Fruit fly (Drosophila melanogaster) whole organism, embryonic: ENCODE measurements around the gene CG9737.

Experiments used
- Awh ChIP-seq: fragments of 200-800 bp; sonication (Bioruptor generic); IDR thresholded peaks from 2 replicates; pipeline ENCODE4, ENCODE4 v1.3.6; 2022; ENCODE audit warnings: missing biosample characterization, missing genetic modification characterization
- Bgb ChIP-seq: fragments of 200-800 bp; sonication (Bioruptor generic); IDR thresholded peaks from 2 replicates; pipeline ENCODE4 v1.3.6; 2022; ENCODE audit warnings: missing biosample characterization, missing genetic modification characterization; ENCODE audit not compliant: partially characterized antibody
- CG10959 ChIP-seq: fragments of 200-800 bp; sonication (Bioruptor generic); IDR thresholded peaks from 2 replicates; pipeline ENCODE4 v1.3.6; 2022; ENCODE audit warnings: missing biosample characterization, missing genetic modification characterization
- CG11247 ChIP-seq: fragments of 200-800 bp; sonication (Bioruptor generic); IDR thresholded peaks from 2 replicates; pipeline ENCODE4 v1.3.6; 2022; ENCODE audit warnings: missing biosample characterization, missing genetic modification characterization
- CG12071 ChIP-seq: fragments of 200-800 bp; sonication (Bioruptor generic); optimal IDR thresholded peaks from 3 replicates; lab custom pipeline; 2018; ENCODE audit warnings: missing biosample characterization, mild to moderate bottlenecking, missing genetic modification characterization
- CG12155 ChIP-seq: fragments of 200-800 bp; sonication (Bioruptor generic); optimal IDR thresholded peaks from 3 replicates; lab custom pipeline; 2016; ENCODE audit warnings: missing biosample characterization, missing genetic modification characterization
- CG15011 ChIP-seq: fragments of 200-800 bp; sonication (Bioruptor generic); optimal IDR thresholded peaks from 3 replicates; lab custom pipeline; 2018; ENCODE audit warnings: missing biosample characterization, mild to moderate bottlenecking, missing genetic modification characterization
- CG15601 ChIP-seq: fragments of 200-800 bp; sonication (Bioruptor generic); optimal IDR thresholded peaks from 3 replicates; lab custom pipeline; 2019; ENCODE audit warnings: missing biosample characterization, mild to moderate bottlenecking, missing genetic modification characterization, moderate library complexity
- CG16815 ChIP-seq: fragments of 200-800 bp; sonication (Bioruptor generic); optimal IDR thresholded peaks from 3 replicates; lab custom pipeline; 2017; ENCODE audit warnings: missing biosample characterization, mild to moderate bottlenecking, missing genetic modification characterization
- CG17328 ChIP-seq: fragments of 200-800 bp; sonication (Bioruptor generic); IDR thresholded peaks from 2 replicates; pipeline ENCODE4 v1.3.6; 2022; ENCODE audit warnings: missing biosample characterization, missing genetic modification characterization
- CG2199 ChIP-seq: fragments of 200-800 bp; sonication (Bioruptor generic); IDR thresholded peaks from 3 replicates; pipeline ENCODE4 v1.3.6; 2022; ENCODE audit warnings: missing biosample characterization, missing genetic modification characterization
- CG2678 ChIP-seq: fragments of 200-800 bp; sonication (Bioruptor generic); optimal IDR thresholded peaks from 3 replicates; lab custom pipeline; 2019; ENCODE audit warnings: missing biosample characterization, mild to moderate bottlenecking, missing genetic modification characterization, moderate library complexity
- CG2889 ChIP-seq: fragments of 200-800 bp; sonication (Bioruptor generic); IDR thresholded peaks from 3 replicates; pipeline ENCODE4 v1.3.6; 2022; ENCODE audit warnings: missing biosample characterization, missing genetic modification characterization
- CG30403 ChIP-seq: fragments of 200-800 bp; sonication (Bioruptor generic); optimal IDR thresholded peaks from 3 replicates; lab custom pipeline; 2016; ENCODE audit warnings: missing biosample characterization, missing genetic modification characterization
- CG3163 ChIP-seq: fragments of 200-800 bp; sonication (Bioruptor generic); optimal IDR thresholded peaks from 3 replicates; lab custom pipeline; 2016; ENCODE audit warnings: missing biosample characterization, missing genetic modification characterization
- CG32767 ChIP-seq: fragments of 200-800 bp; sonication (Bioruptor generic); IDR thresholded peaks from 2 replicates; pipeline ENCODE4 v1.3.6; 2022; ENCODE audit warnings: missing biosample characterization, missing genetic modification characterization
- CG4282 ChIP-seq: fragments of 200-800 bp; sonication (Bioruptor generic); optimal IDR thresholded peaks from 2 replicates; lab custom pipeline; 2016; ENCODE audit warnings: missing biosample characterization, missing genetic modification characterization
- CG4854 ChIP-seq: fragments of 200-800 bp; sonication (Bioruptor generic); optimal IDR thresholded peaks from 2 replicates; lab custom pipeline; 2016; ENCODE audit warnings: missing biosample characterization, missing genetic modification characterization, inconsistent platforms
- CG5953 ChIP-seq: fragments of 200-800 bp; sonication (Bioruptor generic); IDR thresholded peaks from 2 replicates; pipeline ENCODE4 v1.3.6; 2022; ENCODE audit warnings: missing biosample characterization, missing genetic modification characterization
- D19B ChIP-seq: fragments of 200-800 bp; sonication (Bioruptor generic); optimal IDR thresholded peaks from 2 replicates; lab custom pipeline; 2017; ENCODE audit warnings: missing biosample characterization, mild to moderate bottlenecking, missing genetic modification characterization
- Dll ChIP-seq: fragments of 200-800 bp; sonication (Bioruptor generic); IDR thresholded peaks from 4 replicates; pipeline ENCODE4 v1.3.6; 2022; ENCODE audit warnings: missing biosample characterization, missing genetic modification characterization; ENCODE audit not compliant: partially characterized antibody
- Fer1 ChIP-seq: fragments of 200-800 bp; sonication (Bioruptor generic); optimal IDR thresholded peaks from 2 replicates; lab custom pipeline; 2017; ENCODE audit warnings: missing biosample characterization, mild to moderate bottlenecking, missing genetic modification characterization
- HLH3B ChIP-seq: fragments of 200-800 bp; sonication (Bioruptor generic); IDR thresholded peaks from 2 replicates; pipeline ENCODE4 v1.3.6; 2022; ENCODE audit warnings: missing biosample characterization, missing genetic modification characterization
- HLHmδ ChIP-seq: fragments of 200-800 bp; sonication (Bioruptor generic); optimal IDR thresholded peaks from 2 replicates; lab custom pipeline; 2018; ENCODE audit warnings: missing biosample characterization, mild to moderate bottlenecking, missing genetic modification characterization, moderate library complexity
- Hr39 ChIP-seq: fragments of >200 bp; optimal IDR thresholded peaks from 2 replicates; lab custom pipeline; 2017
- Hr78 ChIP-seq, 2 experiments: fragments of 200-800 bp in 1 of 2; fragments of >200 bp in 1 of 2; sonication (Bioruptor generic) in 1 of 2; optimal IDR thresholded peaks; 2 replicates each; lab custom pipeline; 2017 to 2019; ENCODE audit warnings: missing biosample characterization in 2 of 2, missing genetic modification characterization in 2 of 2, mild to moderate bottlenecking in 1 of 2, moderate library complexity in 1 of 2
- Mad ChIP-seq: fragments of 200-800 bp; sonication (Bioruptor generic); optimal IDR thresholded peaks from 2 replicates; lab custom pipeline; 2016; ENCODE audit warnings: missing biosample characterization, missing genetic modification characterization
- Opbp ChIP-seq: fragments of 200-800 bp; sonication (Bioruptor generic); IDR thresholded peaks from 3 replicates; pipeline ENCODE4 v1.3.6; 2022; ENCODE audit warnings: missing biosample characterization, missing genetic modification characterization; ENCODE audit not compliant: partially characterized antibody
- Poxn ChIP-seq: fragments of 200-800 bp; sonication (Bioruptor generic); IDR thresholded peaks from 2 replicates; pipeline ENCODE4 v1.3.6; 2022; ENCODE audit warnings: missing biosample characterization, missing genetic modification characterization
- Ravus ChIP-seq: fragments of 200-800 bp; sonication (Bioruptor generic); IDR thresholded peaks from 2 replicates; pipeline ENCODE4 v1.3.6; 2022; ENCODE audit warnings: missing biosample characterization, missing genetic modification characterization
- Sry-β ChIP-seq: fragments of 200-800 bp; sonication (Bioruptor generic); optimal IDR thresholded peaks from 2 replicates; lab custom pipeline; 2018; ENCODE audit warnings: missing biosample characterization, mild to moderate bottlenecking, missing genetic modification characterization, moderate library complexity
- abd-A ChIP-seq: fragments of 200-800 bp; sonication (Bioruptor generic); optimal IDR thresholded peaks from 3 replicates; lab custom pipeline; 2019; ENCODE audit warnings: missing biosample characterization, mild to moderate bottlenecking, missing genetic modification characterization, moderate library complexity
- al ChIP-seq: fragments of 200-800 bp; sonication (Bioruptor generic); IDR thresholded peaks from 2 replicates; pipeline ENCODE4 v1.3.6; 2022; ENCODE audit warnings: missing biosample characterization, missing genetic modification characterization
- chm ChIP-seq: fragments of 200-800 bp; sonication (Bioruptor generic); IDR thresholded peaks from 2 replicates; pipeline ENCODE4 v1.3.6; 2022; ENCODE audit warnings: missing biosample characterization, missing genetic modification characterization
- dan ChIP-seq: fragments of 200-800 bp; sonication (Bioruptor generic); IDR thresholded peaks from 2 replicates; pipeline ENCODE4 v1.3.6; 2022; ENCODE audit warnings: missing biosample characterization, missing genetic modification characterization
- dmrt99B ChIP-seq: fragments of 200-800 bp; sonication (Bioruptor generic); optimal IDR thresholded peaks from 2 replicates; lab custom pipeline; 2018; ENCODE audit warnings: missing biosample characterization, mild to moderate bottlenecking, missing genetic modification characterization, moderate library complexity
- dysf ChIP-seq: fragments of 200-800 bp; sonication (Bioruptor generic); IDR thresholded peaks from 3 replicates; pipeline ENCODE4 v1.3.6; 2022; ENCODE audit warnings: missing biosample characterization, missing genetic modification characterization
- ems ChIP-seq: fragments of 200-800 bp; sonication (Bioruptor generic); optimal IDR thresholded peaks from 3 replicates; lab custom pipeline; 2016; ENCODE audit warnings: missing biosample characterization, missing genetic modification characterization
- ewg ChIP-seq: fragments of 200-800 bp; sonication (Bioruptor generic); optimal IDR thresholded peaks from 3 replicates; lab custom pipeline; 2017; ENCODE audit warnings: mild to moderate bottlenecking, missing biosample characterization, missing genetic modification reagents, missing genetic modification characterization
- fru ChIP-seq: fragments of >200 bp; optimal IDR thresholded peaks from 2 replicates; lab custom pipeline; 2017
- gro ChIP-seq: fragments of 200-800 bp; sonication (Bioruptor generic); optimal IDR thresholded peaks from 2 replicates; lab custom pipeline; 2016; ENCODE audit warnings: missing biosample characterization, missing genetic modification characterization
- ham ChIP-seq: fragments of 200-800 bp; sonication (Bioruptor generic); IDR thresholded peaks from 2 replicates; pipeline ENCODE4 v1.3.6; 2022; ENCODE audit warnings: missing biosample characterization, missing genetic modification characterization
- hkb ChIP-seq, 2 experiments: fragments of 200-800 bp in 1 of 2; fragments of >200 bp in 1 of 2; sonication (Bioruptor generic) in 1 of 2; IDR thresholded peaks in 1 of 2; optimal IDR thresholded peaks in 1 of 2; 2 replicates each; pipeline versions ENCODE4 v1.3.6 to Lab custom; 2017 to 2022; ENCODE audit warnings: missing biosample characterization in 1 of 2, missing genetic modification characterization in 1 of 2
- inv ChIP-seq: fragments of 200-800 bp; sonication (Bioruptor generic); IDR thresholded peaks from 2 replicates; pipeline ENCODE4 v1.3.6; 2022; ENCODE audit warnings: missing biosample characterization, missing genetic modification characterization; ENCODE audit not compliant: partially characterized antibody
- lbe ChIP-seq: fragments of 200-800 bp; sonication (Bioruptor generic); optimal IDR thresholded peaks from 2 replicates; lab custom pipeline; 2016; ENCODE audit warnings: missing biosample characterization, mild to moderate bottlenecking, missing genetic modification characterization
- luna ChIP-seq: fragments of 200-800 bp; sonication (Bioruptor generic); optimal IDR thresholded peaks from 2 replicates; lab custom pipeline; 2016; ENCODE audit warnings: missing biosample characterization, missing genetic modification characterization
- otp ChIP-seq: fragments of 200-800 bp; sonication (Bioruptor generic); IDR thresholded peaks from 3 replicates; pipeline ENCODE4, ENCODE4 v1.3.6; 2022; ENCODE audit warnings: missing biosample characterization, missing genetic modification characterization
- p53 ChIP-seq: fragments of 200-800 bp; sonication (Bioruptor generic); optimal IDR thresholded peaks from 2 replicates; lab custom pipeline; 2016; ENCODE audit warnings: missing biosample characterization, missing genetic modification characterization
- pros ChIP-seq: fragments of 200-800 bp; sonication (Bioruptor generic); optimal IDR thresholded peaks from 3 replicates; lab custom pipeline; 2019; ENCODE audit warnings: missing biosample characterization, mild to moderate bottlenecking, missing genetic modification characterization, moderate library complexity
- schlank ChIP-seq: fragments of 200-800 bp; sonication (Bioruptor generic); optimal IDR thresholded peaks from 2 replicates; lab custom pipeline; 2018; ENCODE audit warnings: missing biosample characterization, mild to moderate bottlenecking, missing genetic modification characterization
- sisA ChIP-seq: fragments of 200-800 bp; sonication (Bioruptor generic); IDR thresholded peaks from 2 replicates; pipeline ENCODE4 v1.3.6; 2022; ENCODE audit warnings: missing biosample characterization, missing genetic modification characterization
- stc ChIP-seq: fragments of 200-800 bp; sonication (Bioruptor generic); IDR thresholded peaks from 2 replicates; pipeline ENCODE4 v1.3.6; 2022; ENCODE audit warnings: missing biosample characterization, missing genetic modification characterization

The CG9737 gene

dm6 chr3R:30280312-30280711 is 37.2 kb upstream of the CG9737 start (continued):
- TF ChIP-seq ham (GFP tag; lab: Robert Waterston, UW) (no peak), gro (GFP tag; lab: Kevin White, UChicago) (no peak), CG3163 (GFP tag; lab: Kevin White, UChicago) (no peak), Opbp (GFP tag; lab: Robert Waterston, UW) (no peak), Hr39 (no peak), abd-A (tag; lab: Kevin White, UChicago) (no peak), CG30403 (GFP tag; lab: Kevin White, UChicago) (peak; percentile 23), D19B (GFP tag; lab: Kevin White, UChicago) (no peak), Hr78 (GFP tag; optimal IDR thresholded peaks at IDR 0.05; lab: Kevin White, UChicago) (no peak), Awh (GFP tag; lab: Robert Waterston, UW) (no peak), dan (no peak), CG2889 (GFP tag; lab: Robert Waterston, UW) (peak; percentile 24; the same call in 1 of the 3 replicates), CG32767 (GFP tag; lab: Robert Waterston, UW) (no peak), CG17328 (GFP tag; lab: Robert Waterston, UW) (peak; percentile 43), dmrt99B (peak; percentile 11), stc (GFP tag; lab: Robert Waterston, UW) (no peak), inv (GFP tag; lab: Robert Waterston, UW) (no peak), Mad (GFP tag; lab: Kevin White, UChicago) (no peak), pros (GFP tag; lab: Kevin White, UChicago) (no peak), CG5953 (GFP tag; lab: Robert Waterston, UW) (no peak), fru (lab: Kevin White, UChicago) (no peak), hkb (optimal IDR thresholded peaks at IDR 0.05; lab: Kevin White, UChicago) (no peak), hkb (GFP tag; IDR thresholded peaks at IDR 0.05; lab: Robert Waterston, UW) (no peak), lbe (GFP tag; lab: Kevin White, UChicago) (peak; percentile 67), chm (GFP tag; lab: Robert Waterston, UW) (no peak), ewg (GFP tag; lab: Kevin White, UChicago) (no peak), CG16815 (GFP tag; lab: Kevin White, UChicago) (no peak), p53 (GFP tag; lab: Kevin White, UChicago) (no peak), Ravus (GFP tag; lab: Robert Waterston, UW) (no peak), CG12071 (GFP tag; lab: Kevin White, UChicago) (no peak), CG12155 (no peak), CG15011 (GFP tag; lab: Kevin White, UChicago) (no peak), CG11247 (GFP tag; lab: Robert Waterston, UW) (no peak), Dll (GFP tag; lab: Robert Waterston, UW) (no peak), CG10959 (GFP tag; lab: Robert Waterston, UW) (no peak), Sry-β (GFP tag; lab: Kevin White, UChicago) (no peak), HLH3B (GFP tag; lab: Robert Waterston, UW) (peak; percentile 34; the same call in 1 of the 2 replicates), Poxn (0 out of 2 replicates have a peak, but pooled peaks have one; percentile 49), CG2199 (GFP tag; lab: Robert Waterston, UW) (no peak), CG15601 (no peak), schlank (tag; lab: Kevin White, UChicago) (no peak), sisA (GFP tag; lab: Robert Waterston, UW) (no peak), al (peak; percentile 36; the same call in 1 of the 2 replicates), luna (GFP tag; lab: Kevin White, UChicago) (no peak), CG4854 (GFP tag; lab: Kevin White, UChicago) (no peak), CG2678 (tag; lab: Kevin White, UChicago) (peak; percentile 49), Fer1 (GFP tag; lab: Kevin White, UChicago) (no peak), HLHmδ (GFP tag; lab: Kevin White, UChicago) (no peak), dysf (GFP tag; lab: Robert Waterston, UW) (0 out of 3 replicates have a peak, but pooled peaks have one; percentile 15), Bgb (GFP tag; lab: Robert Waterston, UW) (no peak), CG4282 (no peak), ems (GFP tag; lab: Kevin White, UChicago) (no peak), otp (GFP tag; lab: Robert Waterston, UW) (peak; percentile 35; the same call in 1 of the 3 replicates)
